Fruit fly (Drosophila melanogaster): Measurements from ENCODE around the gene CG14712.
A peak's percentile ranks its signal among the peaks of the same experiment; 100 is the strongest.

DNA sequence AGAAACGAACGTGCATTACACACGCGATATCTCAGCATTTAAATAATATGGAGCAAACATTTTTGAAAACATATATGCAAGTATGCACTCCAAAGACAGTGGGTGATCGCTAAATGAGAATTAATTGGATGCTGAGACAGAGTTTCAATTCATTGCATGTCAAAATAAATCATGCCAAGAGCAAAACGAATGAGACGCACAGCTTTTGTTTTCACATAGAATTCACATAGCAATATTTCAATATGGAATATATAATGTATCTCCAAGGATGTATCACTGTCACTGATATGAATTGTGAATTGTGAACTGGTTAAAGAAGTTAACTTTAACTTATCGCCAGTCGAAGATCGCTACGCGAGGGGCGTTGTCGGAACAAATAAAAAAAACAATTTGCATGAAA is 14.1 kb upstream of the CG14712 start:
- TF ChIP-seq CG17806 (tag; optimal IDR thresholded peaks at IDR 0.05) (peak; percentile 39), CG9948 (tag; optimal IDR thresholded peaks at IDR 0.05) (no peak), rn (GFP tag; IDR thresholded peaks at IDR 0.05) (no peak), CG12605 (GFP tag; IDR thresholded peaks at IDR 0.05) (no peak), Ets98B (GFP tag; IDR thresholded peaks at IDR 0.05) (peak; percentile 39), CG4496 (GFP tag; IDR thresholded peaks at IDR 0.05) (peak; percentile 63; the same call in 2 of the 3 replicates), EcR (GFP tag; optimal IDR thresholded peaks at IDR 0.05) (no peak), CG13204 (GFP tag; optimal IDR thresholded peaks at IDR 0.05) (no peak), Snoo (tag; optimal IDR thresholded peaks at IDR 0.05) (peak; percentile 37)
